Fruit fly (Drosophila melanogaster) whole organism, embryonic: ENCODE results near the gene Cep135.
A peak's percentile ranks its signal among the peaks of the same experiment; 100 is the strongest.

Experiments used
- CG1024 ChIP-seq: fragments of 200-800 bp; sonication (Bioruptor generic); IDR thresholded peaks from 2 replicates; pipeline ENCODE4 v1.3.6; 2022; ENCODE audit warnings: missing biosample characterization, missing genetic modification characterization
- CG11247 ChIP-seq: fragments of 200-800 bp; sonication (Bioruptor generic); IDR thresholded peaks from 2 replicates; pipeline ENCODE4 v1.3.6; 2022; ENCODE audit warnings: missing biosample characterization, missing genetic modification characterization
- CG11504 ChIP-seq: fragments of 200-800 bp; sonication (Bioruptor generic); optimal IDR thresholded peaks from 3 replicates; lab custom pipeline; 2019; ENCODE audit warnings: missing biosample characterization, mild to moderate bottlenecking, missing genetic modification characterization, moderate library complexity
- CG12219 ChIP-seq: fragments of 200-800 bp; sonication (Bioruptor generic); optimal IDR thresholded peaks from 3 replicates; lab custom pipeline; 2018; ENCODE audit warnings: missing biosample characterization, mild to moderate bottlenecking, missing genetic modification characterization
- CG12942 ChIP-seq: fragments of 200-800 bp; sonication (Bioruptor generic); optimal IDR thresholded peaks from 3 replicates; lab custom pipeline; 2016; ENCODE audit warnings: missing biosample characterization, missing genetic modification characterization
- CG15696 ChIP-seq: fragments of 200-800 bp; sonication (Bioruptor generic); optimal IDR thresholded peaks from 2 replicates; lab custom pipeline; 2019; ENCODE audit warnings: missing biosample characterization, mild to moderate bottlenecking, missing genetic modification characterization, moderate library complexity
- CG17328 ChIP-seq: fragments of 200-800 bp; sonication (Bioruptor generic); IDR thresholded peaks from 2 replicates; pipeline ENCODE4 v1.3.6; 2022; ENCODE audit warnings: missing biosample characterization, missing genetic modification characterization
- CG18599 ChIP-seq: fragments of 200-800 bp; sonication (Bioruptor generic); optimal IDR thresholded peaks from 3 replicates; lab custom pipeline; 2017; ENCODE audit warnings: missing biosample characterization, missing genetic modification characterization, mild to moderate bottlenecking, moderate library complexity, missing genetic modification reagents
- CG31441 ChIP-seq: fragments of 200-800 bp; sonication (Bioruptor generic); IDR thresholded peaks from 2 replicates; pipeline ENCODE4 v1.3.6; 2022; ENCODE audit warnings: missing biosample characterization, missing genetic modification characterization
- CG32772 ChIP-seq: fragments of 200-800 bp; sonication (Bioruptor generic); IDR thresholded peaks from 2 replicates; pipeline ENCODE4 v1.3.6; 2022; ENCODE audit warnings: missing biosample characterization, missing genetic modification characterization
- CG3838 ChIP-seq: fragments of 200-800 bp; sonication (Bioruptor generic); optimal IDR thresholded peaks from 3 replicates; lab custom pipeline; 2016; ENCODE audit warnings: missing biosample characterization, missing genetic modification characterization
- CG3847 ChIP-seq: fragments of 200-800 bp; sonication (Bioruptor generic); IDR thresholded peaks from 2 replicates; pipeline ENCODE4 v1.3.6; 2022; ENCODE audit warnings: missing biosample characterization, missing genetic modification characterization
- CG4617 ChIP-seq: fragments of 200-800 bp; sonication (Bioruptor generic); optimal IDR thresholded peaks from 3 replicates; lab custom pipeline; 2016; ENCODE audit warnings: missing biosample characterization, missing genetic modification characterization, borderline replicate concordance
- CG6175 ChIP-seq: fragments of 200-800 bp; sonication (Bioruptor generic); IDR thresholded peaks from 3 replicates; pipeline ENCODE4 v1.3.6; 2022; ENCODE audit warnings: missing biosample characterization, missing genetic modification characterization
- CG7372 ChIP-seq: fragments of 200-800 bp; sonication (Bioruptor generic); IDR thresholded peaks from 2 replicates; pipeline ENCODE4 v1.3.6; 2022; ENCODE audit warnings: missing biosample characterization, missing genetic modification characterization
- CG9932 ChIP-seq: fragments of 200-800 bp; sonication (Bioruptor generic); IDR thresholded peaks from 2 replicates; pipeline ENCODE4 v1.3.6; 2022; ENCODE audit warnings: missing biosample characterization, missing genetic modification characterization
- H15 ChIP-seq: fragments of 200-800 bp; sonication (Bioruptor generic); IDR thresholded peaks from 3 replicates; pipeline ENCODE4 v1.3.6; 2022; ENCODE audit warnings: missing biosample characterization, missing genetic modification characterization
- HLHmδ ChIP-seq: fragments of 200-800 bp; sonication (Bioruptor generic); optimal IDR thresholded peaks from 2 replicates; lab custom pipeline; 2018; ENCODE audit warnings: missing biosample characterization, mild to moderate bottlenecking, missing genetic modification characterization, moderate library complexity
- HmgD ChIP-seq: fragments of 200-800 bp; sonication (Bioruptor generic); optimal IDR thresholded peaks from 3 replicates; lab custom pipeline; 2016; ENCODE audit warnings: missing biosample characterization, missing genetic modification characterization
- Hr51 ChIP-seq, 2 experiments: fragments of 200-800 bp; sonication (Bioruptor generic); optimal IDR thresholded peaks; 2 replicates in 1 of 2; 3 replicates in 1 of 2; lab custom pipeline; 2016 to 2018; ENCODE audit warnings: missing biosample characterization in 2 of 2, missing genetic modification characterization in 2 of 2, mild to moderate bottlenecking in 1 of 2, moderate library complexity in 1 of 2
- Max ChIP-seq: fragments of 200-800 bp; sonication (Bioruptor generic); optimal IDR thresholded peaks from 2 replicates; lab custom pipeline; 2016; ENCODE audit warnings: missing biosample characterization, mild to moderate bottlenecking, missing genetic modification characterization
- Med ChIP-seq: fragments of 200-800 bp; sonication (Bioruptor generic); peaks from one replicate; lab custom pipeline; 2016; ENCODE audit warnings: missing biosample characterization, missing genetic modification characterization, mild to moderate bottlenecking, inconsistent platforms, moderate library complexity
- Mrtf ChIP-seq: fragments of 200-800 bp; sonication (Bioruptor generic); IDR thresholded peaks from 3 replicates; pipeline ENCODE4 v1.3.6; 2022; ENCODE audit warnings: missing biosample characterization, missing genetic modification characterization
- Ptx1 ChIP-seq: fragments of 200-800 bp; sonication (Bioruptor generic); IDR thresholded peaks from 2 replicates; pipeline ENCODE4 v1.3.6; 2022; ENCODE audit warnings: missing biosample characterization, missing genetic modification characterization
- Sox102F ChIP-seq: fragments of 200-800 bp; sonication (Bioruptor generic); optimal IDR thresholded peaks from 2 replicates; lab custom pipeline; 2018; ENCODE audit warnings: missing biosample characterization, mild to moderate bottlenecking, missing genetic modification characterization, moderate library complexity
- Ssrp ChIP-seq: fragments of 200-800 bp; sonication (Bioruptor generic); optimal IDR thresholded peaks from 2 replicates; lab custom pipeline; 2018; ENCODE audit warnings: missing biosample characterization, mild to moderate bottlenecking, missing genetic modification characterization, moderate library complexity
- Xbp1 ChIP-seq: fragments of 200-800 bp; sonication (Bioruptor generic); optimal IDR thresholded peaks from 3 replicates; lab custom pipeline; 2016; ENCODE audit warnings: missing biosample characterization, mild to moderate bottlenecking, missing genetic modification characterization
- ac ChIP-seq: fragments of 200-800 bp; sonication (Bioruptor generic); optimal IDR thresholded peaks from 3 replicates; lab custom pipeline; 2017; ENCODE audit warnings: missing biosample characterization, mild to moderate bottlenecking, missing genetic modification characterization
- cg ChIP-seq: fragments of 200-800 bp; sonication (Bioruptor generic); optimal IDR thresholded peaks from 3 replicates; lab custom pipeline; 2019; ENCODE audit warnings: missing biosample characterization, mild to moderate bottlenecking, missing genetic modification characterization, moderate library complexity
- chinmo ChIP-seq: fragments of 200-800 bp; sonication (Bioruptor generic); IDR thresholded peaks from 4 replicates; pipeline ENCODE4 v1.3.6; 2022; ENCODE audit warnings: missing biosample characterization, missing genetic modification characterization; ENCODE audit not compliant: partially characterized antibody
- da ChIP-seq: fragments of 200-800 bp; sonication (Bioruptor generic); optimal IDR thresholded peaks from 2 replicates; lab custom pipeline; 2016; ENCODE audit warnings: missing biosample characterization, missing genetic modification characterization
- eve ChIP-seq, 2 experiments: fragments of >200 bp; optimal IDR thresholded peaks; 2 replicates each; lab custom pipeline; 2017; ENCODE audit warnings: missing biosample characterization in 2 of 2, missing genetic modification characterization in 2 of 2
- gem ChIP-seq: fragments of 200-800 bp; sonication (Bioruptor generic); optimal IDR thresholded peaks from 2 replicates; lab custom pipeline; 2019; ENCODE audit warnings: missing biosample characterization, mild to moderate bottlenecking, missing genetic modification characterization, moderate library complexity
- hkb ChIP-seq, 2 experiments: fragments of 200-800 bp in 1 of 2; fragments of >200 bp in 1 of 2; sonication (Bioruptor generic) in 1 of 2; IDR thresholded peaks in 1 of 2; optimal IDR thresholded peaks in 1 of 2; 2 replicates each; pipeline versions ENCODE4 v1.3.6 to Lab custom; 2017 to 2022; ENCODE audit warnings: missing biosample characterization in 1 of 2, missing genetic modification characterization in 1 of 2
- hth ChIP-seq: fragments of >200 bp; optimal IDR thresholded peaks from 2 replicates; lab custom pipeline; 2017; ENCODE audit warnings: inconsistent platforms
- jumu ChIP-seq: fragments of 200-800 bp; sonication (Bioruptor generic); optimal IDR thresholded peaks from 3 replicates; lab custom pipeline; 2016; ENCODE audit warnings: missing biosample characterization, missing genetic modification characterization
- lab ChIP-seq: fragments of 200-800 bp; sonication (Bioruptor generic); optimal IDR thresholded peaks from 3 replicates; lab custom pipeline; 2017; ENCODE audit warnings: missing biosample characterization, missing genetic modification characterization, mild to moderate bottlenecking, moderate library complexity, missing genetic modification reagents
- lmd ChIP-seq: fragments of 200-800 bp; sonication (Bioruptor generic); IDR thresholded peaks from 2 replicates; pipeline ENCODE4 v1.3.6; 2022; ENCODE audit warnings: missing biosample characterization, missing genetic modification characterization
- mld ChIP-seq: fragments of 200-800 bp; sonication (Bioruptor generic); IDR thresholded peaks from 3 replicates; pipeline ENCODE4 v1.3.6; 2022; ENCODE audit warnings: missing biosample characterization, missing genetic modification characterization; ENCODE audit not compliant: partially characterized antibody
- nerfin-2 ChIP-seq: fragments of 200-800 bp; sonication (Bioruptor generic); IDR thresholded peaks from 2 replicates; pipeline ENCODE4 v1.3.6; 2022; ENCODE audit warnings: missing biosample characterization, missing genetic modification characterization; ENCODE audit not compliant: partially characterized antibody
- prd ChIP-seq, 3 experiments: fragments of >200 bp in 2 of 3; fragments of 200-800 bp in 1 of 3; sonication (Bioruptor generic) in 1 of 3; optimal IDR thresholded peaks in 2 of 3; IDR thresholded peaks in 1 of 3; 2 replicates in 2 of 3; 3 replicates in 1 of 3; pipeline versions ENCODE4 v1.3.6 to Lab custom; 2017 to 2022; ENCODE audit warnings: missing biosample characterization in 1 of 3, missing genetic modification characterization in 1 of 3
- shn ChIP-seq: fragments of 200-800 bp; sonication (Bioruptor generic); optimal IDR thresholded peaks from 3 replicates; lab custom pipeline; 2016; ENCODE audit warnings: missing biosample characterization, missing genetic modification characterization
- slbo ChIP-seq: fragments of 200-800 bp; sonication (Bioruptor generic); IDR thresholded peaks from 2 replicates; pipeline ENCODE4 v1.3.6; 2022; ENCODE audit warnings: missing biosample characterization, missing genetic modification characterization
- sob ChIP-seq: fragments of 200-800 bp; sonication (Bioruptor generic); IDR thresholded peaks from 2 replicates; pipeline ENCODE4 v1.3.6; 2022; ENCODE audit warnings: missing biosample characterization, missing genetic modification characterization
- tgo ChIP-seq: fragments of 200-800 bp; sonication (Bioruptor generic); IDR thresholded peaks from 3 replicates; pipeline ENCODE4 v1.3.6; 2022; ENCODE audit warnings: missing biosample characterization, missing genetic modification characterization
- unc-4 ChIP-seq: fragments of 200-800 bp; sonication (Bioruptor generic); IDR thresholded peaks from 2 replicates; pipeline ENCODE4 v1.3.6; 2022; ENCODE audit warnings: missing biosample characterization, missing genetic modification characterization; ENCODE audit not compliant: partially characterized antibody
- vvl ChIP-seq: fragments of 200-800 bp; sonication (Bioruptor generic); IDR thresholded peaks from 2 replicates; pipeline ENCODE4 v1.3.6; 2022; ENCODE audit warnings: missing biosample characterization, missing genetic modification characterization

The Cep135 gene

dm6 chr3L:15102669-15103309 lies 13.7 kb upstream of the Cep135 start (continued):
- TF ChIP-seq hkb (optimal IDR thresholded peaks at IDR 0.05; lab: Kevin White, UChicago) (no peak), hkb (GFP tag; IDR thresholded peaks at IDR 0.05; lab: Robert Waterston, UW) (0 out of 2 replicates have a peak, but pooled peaks have one; percentile 8), mld (GFP tag; lab: Robert Waterston, UW) (no peak), gem (tag; lab: Kevin White, UChicago) (peak; percentile 30), CG9932 (peak; percentile 23; the same call in 1 of the 2 replicates), CG1024 (GFP tag; lab: Robert Waterston, UW) (no peak), lmd (0 out of 2 replicates have a peak, but pooled peaks have one; percentile 21), CG4617 (no peak), slbo (GFP tag; lab: Robert Waterston, UW) (peak; percentile 24; the same call in 1 of the 2 replicates), CG15696 (tag; lab: Kevin White, UChicago) (no peak), CG12219 (GFP tag; lab: Kevin White, UChicago) (peak; percentile 1), Mrtf (0 out of 3 replicates have a peak, but pooled peaks have one; percentile 3), prd (optimal IDR thresholded peaks at IDR 0.05; lab: Kevin White, UChicago) (no peak), prd (GFP tag; IDR thresholded peaks at IDR 0.05; lab: Robert Waterston, UW) (peak; percentile 36; the same call in 2 of the 3 replicates), CG7372 (GFP tag; lab: Robert Waterston, UW) (no peak), CG18599 (GFP tag; lab: Kevin White, UChicago) (peak; percentile 36), unc-4 (no peak), CG31441 (GFP tag; lab: Robert Waterston, UW) (no peak), CG6175 (GFP tag; lab: Robert Waterston, UW) (0 out of 3 replicates have a peak, but pooled peaks have one; percentile 21), lab (GFP tag; lab: Kevin White, UChicago) (peak; percentile 11), vvl (0 out of 2 replicates have a peak, but pooled peaks have one; percentile 15), HLHmδ (GFP tag; lab: Kevin White, UChicago) (peak; percentile 22), CG32772 (GFP tag; lab: Robert Waterston, UW) (0 out of 2 replicates have a peak, but pooled peaks have one; percentile 23), eve (GFP tag; optimal IDR thresholded peaks at IDR 0.05; lab: Kevin White, UChicago) (no peak), chinmo (GFP tag; lab: Robert Waterston, UW) (0 out of 4 replicates have a peak, but pooled peaks have one; percentile 45), Hr51 (GFP tag; optimal IDR thresholded peaks at IDR 0.05; lab: Kevin White, UChicago) (peak in 1 of 2 experiments; percentile 23), CG12942 (GFP tag; lab: Kevin White, UChicago) (no peak), H15 (0 out of 3 replicates have a peak, but pooled peaks have one; percentile 35), cg (GFP tag; lab: Kevin White, UChicago) (peak; percentile 63), Sox102F (GFP tag; lab: Kevin White, UChicago) (peak; percentile 20), Ssrp (tag; lab: Kevin White, UChicago) (peak; percentile 11), hth (no peak), CG17328 (GFP tag; lab: Robert Waterston, UW) (0 out of 2 replicates have a peak, but pooled peaks have one; percentile 14), Ptx1 (peak; percentile 30; the same call in 1 of the 2 replicates), tgo (GFP tag; lab: Robert Waterston, UW) (0 out of 3 replicates have a peak, but pooled peaks have one; percentile 26), ac (GFP tag; lab: Kevin White, UChicago) (no peak), nerfin-2 (no peak), da (GFP tag; lab: Kevin White, UChicago) (no peak), Max (GFP tag; lab: Kevin White, UChicago) (no peak), CG11247 (GFP tag; lab: Robert Waterston, UW) (0 out of 2 replicates have a peak, but pooled peaks have one; percentile 14), Xbp1 (GFP tag; lab: Kevin White, UChicago) (peak; percentile 9), CG11504 (tag; lab: Kevin White, UChicago) (peak; percentile 31), jumu (GFP tag; lab: Kevin White, UChicago) (no peak), HmgD (GFP tag; lab: Kevin White, UChicago) (no peak), CG3847 (GFP tag; lab: Robert Waterston, UW) (no peak), shn (GFP tag; lab: Kevin White, UChicago) (no peak), Med (GFP tag; lab: Kevin White, UChicago) (peak; percentile 68), CG3838 (GFP tag; lab: Kevin White, UChicago) (no peak), sob (0 out of 2 replicates have a peak, but pooled peaks have one; percentile 15)
